Fruit fly (Drosophila melanogaster): ENCODE measurements around the gene CG32547.

Gene CG32547

dm6 chrX:18509430-18509829 is 30.1 kb upstream of the CG32547 start:
- TF ChIP-seq sug (tag; optimal IDR thresholded peaks at IDR 0.05) = peak; percentile 35
- peak; percentile 93 for TF ChIP-seq exex (tag; optimal IDR thresholded peaks at IDR 0.05)
- TF ChIP-seq Opbp (GFP tag; IDR thresholded peaks at IDR 0.05; ENCODE audit: partially characterized antibody) = no peak

- TF ChIP-seq exex (tag; optimal IDR thresholded peaks at IDR 0.05) (peak; percentile 59), sug (tag; optimal IDR thresholded peaks at IDR 0.05) (peak; percentile 44), D19B (GFP tag; optimal IDR thresholded peaks at IDR 0.05) (peak; percentile 20), dm (GFP tag; optimal IDR thresholded peaks at IDR 0.05) (no peak), zfh1 (GFP tag; IDR thresholded peaks at IDR 0.05) (no peak), chn (GFP tag; optimal IDR thresholded peaks at IDR 0.05) (no peak), Trl (optimal IDR thresholded peaks at IDR 0.05) (no peak), Trl (GFP tag; optimal IDR thresholded peaks at IDR 0.05) (no peak), grn (GFP tag; optimal IDR thresholded peaks at IDR 0.05) (peak; percentile 50), sens (GFP tag) (peak; percentile 46)
Measured at dm6 chrX:18508565-18508964, 29.3 kb upstream of the CG32547 start.

dm6 chrX:18506639-18507528 is 27.6 kb upstream of the CG32547 start:
- TF ChIP-seq CG7786 (GFP tag; optimal IDR thresholded peaks at IDR 0.05) = peak; percentile 83
- peak; percentile 31 for TF ChIP-seq jing (GFP tag; optimal IDR thresholded peaks at IDR 0.05)
- peak; percentile 28 for TF ChIP-seq Dek (tag; optimal IDR thresholded peaks at IDR 0.05)
- TF ChIP-seq Sox102F (GFP tag; optimal IDR thresholded peaks at IDR 0.05) = peak; percentile 79
- TF ChIP-seq CG32767 (GFP tag; IDR thresholded peaks at IDR 0.05) = peak; percentile 39; the same call in 1 of the 2 replicates
- peak; percentile 70 for TF ChIP-seq CG14050 (GFP tag; IDR thresholded peaks at IDR 0.05)
- TF ChIP-seq Side (GFP tag; optimal IDR thresholded peaks at IDR 0.05) = peak; percentile 75
- TF ChIP-seq gce (GFP tag; IDR thresholded peaks at IDR 0.05) = peak; percentile 82
- no peak for TF ChIP-seq CG34376 (GFP tag; optimal IDR thresholded peaks at IDR 0.05)
- peak; percentile 68 for TF ChIP-seq Bteb2 (GFP tag; optimal IDR thresholded peaks at IDR 0.05)
- no peak for TF ChIP-seq CG4328 (GFP tag; optimal IDR thresholded peaks at IDR 0.05)
- peak; percentile 69 for TF ChIP-seq NFAT (GFP tag; IDR thresholded peaks at IDR 0.05)
- no peak for TF ChIP-seq CG2129 (GFP tag; IDR thresholded peaks at IDR 0.05; ENCODE audit: partially characterized antibody)
- no peak for TF ChIP-seq CG15011 (GFP tag; optimal IDR thresholded peaks at IDR 0.05)
- TF ChIP-seq pan (optimal IDR thresholded peaks at IDR 0.05) = no peak
- peak in 1 of 2 experiments; percentile 90 for TF ChIP-seq pan (GFP tag; optimal IDR thresholded peaks at IDR 0.05 in 1 of 2, IDR thresholded peaks at IDR 0.05 in 1 of 2)
- TF ChIP-seq crc (GFP tag; optimal IDR thresholded peaks at IDR 0.05) = peak; percentile 30
- no peak for TF ChIP-seq run (tag; optimal IDR thresholded peaks at IDR 0.05)
- peak; percentile 75 for TF ChIP-seq CG1792 (GFP tag; optimal IDR thresholded peaks at IDR 0.05)
- TF ChIP-seq CG8089 (GFP tag; optimal IDR thresholded peaks at IDR 0.05) = peak; percentile 67
- peak; percentile 10 for TF ChIP-seq nerfin-1 (tag; optimal IDR thresholded peaks at IDR 0.05)
- peak; percentile 49 for TF ChIP-seq Myb (GFP tag; optimal IDR thresholded peaks at IDR 0.05)
- no peak for TF ChIP-seq Dref (GFP tag; IDR thresholded peaks at IDR 0.05)
- no peak for TF ChIP-seq prd (optimal IDR thresholded peaks at IDR 0.05)
- TF ChIP-seq prd (GFP tag; IDR thresholded peaks at IDR 0.05) = peak; percentile 81
- TF ChIP-seq B-H2 (GFP tag; optimal IDR thresholded peaks at IDR 0.05) = no peak
- no peak for TF ChIP-seq vnd (GFP tag; IDR thresholded peaks at IDR 0.05; ENCODE audit: partially characterized antibody)
- TF ChIP-seq E2f1 (GFP tag; IDR thresholded peaks at IDR 0.05) = peak; percentile 81
- peak; percentile 95 for TF ChIP-seq vvl (GFP tag; IDR thresholded peaks at IDR 0.05)
- peak; percentile 64 for TF ChIP-seq shn (GFP tag; optimal IDR thresholded peaks at IDR 0.05)
- TF ChIP-seq luna (GFP tag; optimal IDR thresholded peaks at IDR 0.05) = no peak
- TF ChIP-seq bigmax (GFP tag; optimal IDR thresholded peaks at IDR 0.05) = no peak
- TF ChIP-seq kah (GFP tag; optimal IDR thresholded peaks at IDR 0.05) = peak; percentile 1
- TF ChIP-seq HmgZ (tag; optimal IDR thresholded peaks at IDR 0.05) = peak; percentile 3
- no peak for TF ChIP-seq D (optimal IDR thresholded peaks at IDR 0.05)
- peak; percentile 72 for TF ChIP-seq D (GFP tag; optimal IDR thresholded peaks at IDR 0.05)
- TF ChIP-seq CG12219 (GFP tag; optimal IDR thresholded peaks at IDR 0.05) = peak; percentile 73

All from whole organism, embryonic.